Fruit fly (Drosophila melanogaster): Measurements from ENCODE around the gene CG6333.

The CG6333 gene

DNA sequence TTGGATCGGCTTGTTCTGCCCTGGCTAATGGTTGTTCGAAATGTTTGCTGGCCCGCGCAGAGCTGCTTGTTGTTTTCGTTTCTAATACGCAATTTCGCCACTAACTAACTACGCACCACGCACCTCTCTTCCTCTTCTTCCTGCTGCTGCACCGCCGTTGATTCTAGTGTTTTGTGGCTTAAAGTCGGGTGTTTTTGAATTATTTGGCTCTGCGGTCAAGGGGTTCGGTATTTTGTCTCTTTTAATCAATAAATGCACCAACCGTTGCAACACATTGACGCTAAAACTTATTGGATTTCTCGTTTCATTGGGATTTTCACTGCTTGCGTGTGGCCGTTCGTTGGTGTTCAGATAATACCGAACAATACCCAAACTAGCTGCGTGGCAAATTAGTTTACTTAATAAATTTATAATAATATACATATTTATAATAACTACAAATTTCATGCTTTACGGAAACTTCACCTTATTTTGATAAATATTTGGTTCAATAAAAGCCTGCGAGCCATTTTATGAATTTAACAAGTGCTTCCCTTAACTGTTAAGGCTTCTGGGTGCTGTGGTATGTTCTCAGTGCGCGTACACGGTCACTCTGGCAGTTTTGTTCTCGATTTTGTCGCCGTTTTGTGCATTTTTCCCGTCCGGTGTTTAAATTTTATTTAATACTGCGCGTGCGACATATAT, 43.6 kb upstream of the CG6333 start, which contains the start of the genes Edc3 and Nedd4 (continued):
- TF ChIP-seq NK7.1 (GFP tag; optimal IDR thresholded peaks at IDR 0.05) (no peak), sisA (GFP tag; IDR thresholded peaks at IDR 0.05) (no peak), CG13775 (GFP tag; optimal IDR thresholded peaks at IDR 0.05) (peak; percentile 39), CG34376 (GFP tag; optimal IDR thresholded peaks at IDR 0.05) (no peak), CG12769 (tag; optimal IDR thresholded peaks at IDR 0.05) (no peak), cwo (GFP tag; optimal IDR thresholded peaks at IDR 0.05) (no peak), sob (GFP tag; IDR thresholded peaks at IDR 0.05) (no peak), z (GFP tag; IDR thresholded peaks at IDR 0.05) (no peak), pzg (GFP tag; optimal IDR thresholded peaks at IDR 0.05) (peak; percentile 52), sima (GFP tag; optimal IDR thresholded peaks at IDR 0.05) (no peak), CG11696 (GFP tag; IDR thresholded peaks at IDR 0.05) (no peak), CG13123 (GFP tag; optimal IDR thresholded peaks at IDR 0.05) (no peak), Gsc (GFP tag; IDR thresholded peaks at IDR 0.05) (no peak), so (GFP tag; IDR thresholded peaks at IDR 0.05) (no peak), TFAM (GFP tag; optimal IDR thresholded peaks at IDR 0.05) (no peak), CG9817 (tag; optimal IDR thresholded peaks at IDR 0.05) (no peak), al (GFP tag; IDR thresholded peaks at IDR 0.05) (no peak), tna (GFP tag; IDR thresholded peaks at IDR 0.05; ENCODE audit: partially characterized antibody) (no peak; the same call in 1 of the 2 replicates), CG16863 (GFP tag; optimal IDR thresholded peaks at IDR 0.05) (no peak), Ptx1 (GFP tag; IDR thresholded peaks at IDR 0.05) (no peak), CG17912 (GFP tag; optimal IDR thresholded peaks at IDR 0.05) (no peak), CG9727 (GFP tag; optimal IDR thresholded peaks at IDR 0.05) (peak; percentile 1), emc (GFP tag; optimal IDR thresholded peaks at IDR 0.05) (no peak), HHEX (GFP tag; optimal IDR thresholded peaks at IDR 0.05) (no peak), CG9876 (GFP tag; optimal IDR thresholded peaks at IDR 0.05) (no peak), CG3995 (GFP tag; optimal IDR thresholded peaks at IDR 0.05) (peak; percentile 16), croc (GFP tag; conservative IDR thresholded peaks at IDR 0.05) (no peak), CG6765 (GFP tag; optimal IDR thresholded peaks at IDR 0.05) (peak; percentile 50), trem (tag; optimal IDR thresholded peaks at IDR 0.05) (peak; percentile 76), Rfx (GFP tag; IDR thresholded peaks at IDR 0.05) (no peak), wdn (GFP tag; IDR thresholded peaks at IDR 0.05) (no peak), tap (tag; optimal IDR thresholded peaks at IDR 0.05) (no peak), vvl (GFP tag; IDR thresholded peaks at IDR 0.05) (no peak), crp (GFP tag; optimal IDR thresholded peaks at IDR 0.05) (peak in 1 of 2 experiments; percentile 13), br (optimal IDR thresholded peaks at IDR 0.05) (no peak), Sry-β (GFP tag; optimal IDR thresholded peaks at IDR 0.05) (peak; percentile 16), CG14050 (GFP tag; IDR thresholded peaks at IDR 0.05) (no peak), CG17328 (GFP tag; IDR thresholded peaks at IDR 0.05) (no peak), Drgx (GFP tag; IDR thresholded peaks at IDR 0.05) (no peak), CG12659 (GFP tag; optimal IDR thresholded peaks at IDR 0.05) (peak; percentile 63), sens-2 (GFP tag; IDR thresholded peaks at IDR 0.05) (no peak), CG42726 (GFP tag; IDR thresholded peaks at IDR 0.05; ENCODE audit: partially characterized antibody) (no peak), Mrtf (GFP tag; IDR thresholded peaks at IDR 0.05) (no peak), seq (GFP tag; IDR thresholded peaks at IDR 0.05) (no peak), CG4360 (GFP tag; IDR thresholded peaks at IDR 0.05) (no peak), dysf (GFP tag; IDR thresholded peaks at IDR 0.05) (no peak), Sin3A (optimal IDR thresholded peaks at IDR 0.05) (peak; percentile 45), her (GFP tag; optimal IDR thresholded peaks at IDR 0.05) (no peak), CG14667 (GFP tag; IDR thresholded peaks at IDR 0.05) (no peak), CG11723 (GFP tag; optimal IDR thresholded peaks at IDR 0.05) (no peak), Optix (GFP tag; IDR thresholded peaks at IDR 0.05) (no peak), CG6689 (GFP tag; IDR thresholded peaks at IDR 0.05) (no peak)

Data from whole organism, embryonic.